Worm (Caenorhabditis elegans) whole organism, L4/young adult: Measurements from ENCODE around the gene mlt-4.
"Not testable (repeated sequence)": the region's sequence is repeated elsewhere in the genome, so short reads cannot be mapped to it uniquely, and the experiment has no call there.

Source experiments
- W03F9.2 ChIP-seq: fragments of 150-350 bp; optimal IDR thresholded peaks from 2 replicates; lab custom pipeline; 2014; ENCODE audit warnings: missing biosample characterization, missing genetic modification characterization
- dao-5 ChIP-seq: sonication (generic microtip); optimal IDR thresholded peaks from 2 replicates; lab custom pipeline; 2016; ENCODE audit warnings: missing genotype, missing genetic modification characterization, moderate library complexity, missing compliant biosample characterization
- him-1 ChIP-seq: sonication (generic microtip); optimal IDR thresholded peaks from 2 replicates; lab custom pipeline; 2016; ENCODE audit warnings: missing genotype, missing genetic modification reagents, missing genetic modification characterization, missing compliant biosample characterization

The mlt-4 gene

DNA sequence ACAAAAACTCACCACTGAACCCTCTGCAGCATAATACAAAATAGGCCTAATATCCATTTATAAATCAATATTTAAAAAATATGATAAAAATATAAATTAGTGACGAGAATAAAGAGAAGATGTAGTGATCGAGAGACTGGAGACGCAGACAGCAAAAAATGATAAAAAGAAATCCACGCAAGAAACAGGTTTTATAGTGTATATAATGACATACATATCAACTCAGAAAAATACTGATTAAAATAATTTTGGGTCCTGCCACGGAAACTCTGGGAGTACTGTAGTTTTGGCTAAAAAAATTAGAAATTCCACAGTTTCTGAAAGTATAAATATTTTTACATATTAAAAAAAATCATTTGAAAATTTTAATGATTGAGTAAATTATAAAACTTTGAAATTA lies at the start of gene mlt-4:
mlt-4 (minus strand) TSS at position 101 of the 400 bp plus-strand sequence.
- TF ChIP-seq dao-5 (tag; lab: Kevin White, UChicago), result no peak
- no peak for TF ChIP-seq him-1 (tag; lab: Kevin White, UChicago)
- no peak for TF ChIP-seq W03F9.2 (tag; lab: Kevin White, UChicago)

DNA sequence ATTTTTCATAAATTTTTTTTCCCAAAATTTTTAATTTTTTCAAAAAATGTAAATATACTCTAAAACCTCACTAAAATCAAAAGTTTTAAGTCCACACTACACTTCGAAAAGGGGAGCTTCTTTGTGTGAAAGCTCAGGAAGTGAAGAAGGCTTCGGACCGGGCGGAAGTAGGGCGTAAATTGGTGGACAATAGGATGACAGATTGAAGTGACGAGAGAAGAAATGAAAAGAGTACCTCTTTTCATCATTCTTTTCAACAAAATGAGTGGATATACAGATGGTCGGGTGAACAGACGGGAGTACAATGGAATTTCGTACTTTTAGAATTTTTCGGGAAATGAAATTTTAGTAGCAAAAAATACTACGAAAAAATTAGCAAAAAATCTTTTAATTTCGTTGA lies 49.7 kb upstream of the mlt-4 start:
- no peak for TF ChIP-seq dao-5 (tag; lab: Kevin White, UChicago)
- TF ChIP-seq him-1 (tag; lab: Kevin White, UChicago), result no peak

DNA sequence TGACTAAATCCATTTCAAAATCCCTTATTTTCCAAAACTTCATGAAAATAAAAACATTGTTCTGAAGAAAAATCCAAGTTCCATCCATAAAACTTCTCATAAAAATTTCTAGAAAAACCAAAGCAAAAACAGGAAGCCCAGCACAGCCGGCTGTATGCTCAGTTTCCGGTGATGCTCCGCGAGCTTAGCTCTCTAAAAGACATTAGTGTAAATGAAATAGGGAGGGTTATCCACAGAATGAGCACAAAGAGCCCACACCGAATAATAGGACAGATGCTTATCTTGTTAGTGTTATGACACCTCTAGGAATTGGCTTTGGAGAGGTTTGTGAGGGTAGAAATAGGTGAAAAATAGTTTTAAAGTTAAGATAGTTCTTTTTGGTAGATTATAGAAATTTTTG lies 48.8 kb upstream of the mlt-4 start:
- TF ChIP-seq dao-5 (tag; lab: Kevin White, UChicago), result no peak
- no peak for TF ChIP-seq W03F9.2 (tag; lab: Kevin White, UChicago)
- TF ChIP-seq him-1 (tag; lab: Kevin White, UChicago), result no peak

DNA sequence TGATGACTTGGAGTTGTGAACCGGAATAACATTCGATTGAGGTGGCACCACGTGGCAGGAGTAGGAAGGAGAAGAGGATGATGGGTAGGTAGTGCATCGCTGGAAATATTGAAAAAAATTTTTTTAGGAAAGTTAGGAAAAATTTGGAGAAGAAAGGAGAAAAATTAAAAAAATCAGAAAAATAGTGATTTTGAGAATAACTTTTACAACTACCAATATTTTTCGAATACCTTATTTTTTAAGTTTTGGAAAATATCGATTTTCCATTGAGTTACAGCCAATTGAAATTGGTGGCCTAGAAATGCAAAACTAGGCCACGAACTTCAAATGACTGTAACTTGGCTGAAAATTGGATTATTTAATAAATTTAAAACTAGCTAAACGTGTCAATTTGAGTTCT lies 46.0 kb upstream of the mlt-4 start, which contains the start of gene Y38H6A.5:
Y38H6A.5 (minus strand) TSS at position 101 of the 400 bp plus-strand sequence.
- TF ChIP-seq him-1 (tag; lab: Kevin White, UChicago) (no peak), W03F9.2 (tag; lab: Kevin White, UChicago) (no peak), dao-5 (tag; lab: Kevin White, UChicago) (no peak)

DNA sequence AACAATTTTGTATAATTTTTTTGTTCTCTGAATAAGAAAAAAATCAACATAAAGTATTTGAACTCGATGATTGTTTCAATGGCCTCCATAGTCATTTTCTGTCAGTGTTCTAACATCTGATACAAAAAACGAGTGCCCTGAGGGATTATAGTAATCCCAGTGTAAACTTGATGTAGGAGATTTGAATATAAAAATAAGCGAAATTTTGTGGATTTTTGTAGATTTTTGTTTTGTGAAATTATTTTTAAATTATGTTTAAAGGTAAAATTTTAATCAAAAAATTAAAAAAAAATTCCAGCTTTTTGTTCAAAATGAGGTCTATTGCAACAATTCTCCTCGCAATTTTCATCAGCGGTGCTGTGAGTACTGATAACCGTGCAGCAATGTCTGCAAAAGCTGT lies 36.2 kb upstream of the mlt-4 start, which contains the start of gene Y38H6A.1:
Y38H6A.1 (plus strand) TSS at position 301 of the 400 bp plus-strand sequence.
- TF ChIP-seq dao-5 (tag; lab: Kevin White, UChicago) (no peak), him-1 (tag; lab: Kevin White, UChicago) (no peak), W03F9.2 (tag; lab: Kevin White, UChicago) (no peak)

DNA sequence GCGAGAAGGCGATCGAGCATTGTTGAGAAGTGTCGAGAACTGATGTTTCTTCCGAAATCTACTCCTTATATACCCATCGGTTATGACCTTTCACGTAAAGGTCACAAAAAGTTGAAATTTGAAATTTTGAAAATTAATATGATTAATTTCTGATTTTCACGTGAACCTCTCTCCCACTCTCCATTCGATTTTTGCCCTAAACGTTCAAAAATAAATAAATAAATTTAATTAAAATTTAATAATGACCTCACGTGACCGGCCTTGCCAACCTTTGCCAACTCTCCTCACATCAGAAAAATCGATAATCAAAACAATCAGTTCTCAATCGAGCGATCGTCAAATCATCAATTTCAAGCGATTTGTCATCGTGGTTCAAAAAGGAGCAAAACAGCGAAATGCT lies 28.2 kb upstream of the mlt-4 start, which contains the start of gene Y113G7C.1:
Y113G7C.1 (plus strand) TSS at position 301 of the 400 bp plus-strand sequence.
- TF ChIP-seq dao-5 (tag; lab: Kevin White, UChicago), result no peak
- no peak for TF ChIP-seq him-1 (tag; lab: Kevin White, UChicago)
- TF ChIP-seq W03F9.2 (tag; lab: Kevin White, UChicago), result no peak

DNA sequence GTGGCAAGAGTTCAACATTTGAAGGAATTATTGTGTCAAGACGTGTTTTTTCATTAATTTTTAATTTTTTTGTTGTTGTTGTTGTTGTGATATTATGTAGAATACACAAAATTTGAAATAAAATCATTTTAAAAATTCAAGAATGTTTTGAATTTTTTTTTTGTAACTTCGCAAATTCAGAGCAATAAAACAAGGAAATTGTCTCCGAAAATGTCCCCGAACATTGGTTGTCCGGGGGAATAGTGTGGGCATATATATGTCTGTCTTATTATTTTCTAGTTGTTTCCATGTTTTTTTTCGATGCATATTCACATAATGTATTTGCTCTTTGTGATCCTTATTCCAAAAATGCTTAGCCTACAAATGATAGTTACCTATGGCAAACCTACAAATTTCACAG lies 22.3 kb upstream of the mlt-4 start, which contains the start of gene clec-262:
clec-262 (plus strand) TSS at position 301 of the 400 bp plus-strand sequence.
- TF ChIP-seq dao-5 (tag; lab: Kevin White, UChicago) (no peak), him-1 (tag; lab: Kevin White, UChicago) (no peak), W03F9.2 (tag; lab: Kevin White, UChicago) (no peak)

DNA sequence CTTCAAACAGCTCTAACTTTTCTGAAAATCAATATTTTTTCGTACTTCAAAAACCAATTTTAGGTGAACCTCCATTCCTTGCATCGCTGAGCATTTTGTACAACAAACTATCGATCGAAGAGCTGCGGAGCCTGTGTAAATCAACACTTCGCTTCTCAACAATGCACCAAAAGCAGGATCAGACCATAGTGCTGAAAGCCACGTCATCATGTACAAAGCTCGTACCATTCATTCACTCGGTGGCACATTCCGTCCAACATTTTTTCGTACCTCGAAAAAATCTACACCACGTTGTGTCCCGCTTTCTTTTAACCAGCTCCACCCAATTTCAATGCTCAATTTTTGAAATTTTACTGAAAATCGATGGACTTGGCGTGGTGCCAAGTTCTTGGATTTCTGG lies 21.4 kb upstream of the mlt-4 start, which contains the start of gene ZC15.10:
ZC15.10 (plus strand) TSS at position 162 of the 400 bp plus-strand sequence.
- no peak for TF ChIP-seq him-1 (tag; lab: Kevin White, UChicago)
- no peak for TF ChIP-seq dao-5 (tag; lab: Kevin White, UChicago)
- no peak for TF ChIP-seq W03F9.2 (tag; lab: Kevin White, UChicago)

DNA sequence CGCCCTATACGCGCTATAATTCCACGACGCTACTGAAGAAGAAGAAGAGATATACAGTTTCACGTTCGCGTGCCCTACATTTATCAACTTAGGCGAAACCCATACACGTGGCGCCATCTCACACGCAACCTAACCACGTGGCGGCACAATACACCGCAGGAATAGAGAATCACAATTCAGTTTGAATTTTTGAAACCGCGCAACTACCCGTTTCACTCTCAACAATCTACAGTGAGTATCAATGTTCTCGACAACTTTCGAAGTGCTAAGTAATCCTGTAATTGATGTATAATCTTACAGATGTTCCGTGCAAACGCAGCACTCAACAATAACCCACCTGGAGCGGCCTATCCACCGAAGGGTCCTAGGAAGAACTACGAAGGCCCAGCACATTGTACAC lies 16.6 kb upstream of the mlt-4 start, which contains the start of gene ZC15.1:
ZC15.1 (plus strand) TSS at position 301 of the 400 bp plus-strand sequence.
- no peak for TF ChIP-seq him-1 (tag; lab: Kevin White, UChicago)
- no peak for TF ChIP-seq W03F9.2 (tag; lab: Kevin White, UChicago)
- no peak for TF ChIP-seq dao-5 (tag; lab: Kevin White, UChicago)

DNA sequence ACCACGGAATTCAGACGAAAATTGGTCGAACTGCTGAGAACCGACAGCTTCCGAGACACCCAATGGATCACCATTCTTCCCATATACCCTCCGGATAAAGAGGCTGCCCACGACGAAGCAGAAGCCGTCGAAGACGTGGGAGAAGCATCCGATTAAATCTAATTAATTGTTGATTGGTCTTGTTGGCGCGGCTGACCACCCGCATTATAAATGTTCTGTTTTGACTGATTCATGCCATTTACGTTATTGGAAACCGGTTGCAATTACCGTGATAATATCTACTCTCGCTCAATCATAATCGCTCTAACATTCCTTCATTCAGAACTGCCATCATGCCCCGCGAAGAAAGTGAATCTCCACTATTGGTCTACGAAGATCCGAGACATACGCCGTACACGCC lies 14.1 kb upstream of the mlt-4 start, which contains the start of gene ZC15.3:
ZC15.3 (plus strand) TSS at position 301 of the 400 bp plus-strand sequence.
- TF ChIP-seq W03F9.2, him-1, dao-5 (tag; lab: Kevin White, UChicago): not testable (repeated sequence)

DNA sequence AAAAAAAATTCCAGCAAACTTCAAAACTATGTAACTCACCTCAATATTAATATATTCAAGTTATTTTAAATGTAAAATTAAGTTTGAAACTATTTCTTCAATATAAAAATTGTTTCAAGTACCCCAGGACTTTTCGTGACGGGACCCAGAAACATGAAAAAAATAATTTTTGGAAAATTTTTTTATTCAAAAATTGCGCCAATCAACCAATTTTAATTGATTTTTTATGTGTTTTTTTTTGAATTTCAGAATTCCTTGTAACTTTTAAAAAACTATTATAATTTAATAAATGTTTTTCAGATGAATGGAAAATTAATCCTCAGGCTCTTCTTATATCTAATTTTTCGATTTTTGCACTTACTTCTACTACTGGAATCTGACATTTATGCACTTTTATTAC lies 8.4 kb upstream of the mlt-4 start, which contains the start of gene ZC15.5:
ZC15.5 (plus strand) TSS at position 301 of the 400 bp plus-strand sequence.
- no peak for TF ChIP-seq him-1 (tag; lab: Kevin White, UChicago)
- no peak for TF ChIP-seq dao-5 (tag; lab: Kevin White, UChicago)
- no peak for TF ChIP-seq W03F9.2 (tag; lab: Kevin White, UChicago)

DNA sequence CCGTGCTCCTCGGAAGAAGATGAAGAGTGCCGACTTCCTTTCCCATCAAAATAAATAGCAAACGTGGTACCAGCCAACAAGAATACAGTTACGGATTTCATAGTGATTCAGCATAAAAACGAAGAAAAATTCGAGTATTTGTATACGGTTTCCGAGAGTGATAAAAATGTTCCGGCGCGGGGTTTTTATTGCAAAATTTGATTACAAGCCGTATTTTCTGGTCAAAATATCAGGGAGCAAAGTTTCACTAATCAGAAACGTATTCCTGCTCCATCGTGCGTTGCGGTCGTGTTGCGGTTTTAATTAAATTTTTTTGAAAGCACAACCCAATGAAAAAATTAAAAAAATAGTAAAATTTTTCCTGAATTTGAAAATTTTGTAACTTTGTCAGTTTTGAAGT lies 5.2 kb upstream of the mlt-4 start, which contains the start of gene clec-261:
clec-261 (minus strand) TSS at position 101 of the 400 bp plus-strand sequence.
- TF ChIP-seq W03F9.2 (tag; lab: Kevin White, UChicago), result no peak
- no peak for TF ChIP-seq him-1 (tag; lab: Kevin White, UChicago)
- no peak for TF ChIP-seq dao-5 (tag; lab: Kevin White, UChicago)

DNA sequence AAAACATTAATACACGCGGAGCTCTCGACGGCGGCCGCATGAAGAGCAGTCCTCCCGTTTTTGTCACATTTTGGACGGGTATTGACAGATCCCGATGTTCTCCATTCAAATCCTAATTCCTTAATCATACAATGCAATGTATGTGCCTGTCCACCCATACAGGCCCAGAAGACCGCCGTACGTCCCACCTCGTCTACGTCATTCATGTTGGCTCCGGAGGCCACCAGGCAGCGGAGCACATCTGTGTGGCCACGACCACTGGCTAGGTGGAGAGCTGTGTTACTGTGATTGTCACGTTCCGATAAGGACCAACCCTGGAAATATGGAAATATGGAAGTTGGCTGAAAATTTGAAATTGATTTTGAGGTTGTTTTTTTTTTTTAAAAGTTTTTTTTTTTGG lies 6.4 kb downstream of the mlt-4 start:
- no peak for TF ChIP-seq W03F9.2 (tag; lab: Kevin White, UChicago)
- no peak for TF ChIP-seq dao-5 (tag; lab: Kevin White, UChicago)
- TF ChIP-seq him-1 (tag; lab: Kevin White, UChicago), result no peak
